Fruit fly (Drosophila melanogaster) whole organism, embryonic: Measurements from ENCODE around the gene CG43367.

Source experiments
- Asciz ChIP-seq: fragments of 200-800 bp; sonication (Bioruptor generic); optimal IDR thresholded peaks from 2 replicates; lab custom pipeline; 2017; ENCODE audit warnings: missing biosample characterization, mild to moderate bottlenecking, missing genetic modification characterization, missing genetic modification reagents
- CG10979 ChIP-seq: fragments of 200-800 bp; sonication (Bioruptor generic); optimal IDR thresholded peaks from 2 replicates; lab custom pipeline; 2018; ENCODE audit warnings: missing biosample characterization, mild to moderate bottlenecking, missing genetic modification characterization, moderate library complexity
- CG12744 ChIP-seq: fragments of 200-800 bp; sonication (Bioruptor generic); optimal IDR thresholded peaks from 2 replicates; lab custom pipeline; 2016; ENCODE audit warnings: missing biosample characterization, missing genetic modification characterization
- CG13123 ChIP-seq: fragments of 200-800 bp; sonication (Bioruptor generic); optimal IDR thresholded peaks from 2 replicates; lab custom pipeline; 2016; ENCODE audit warnings: missing biosample characterization, missing genetic modification characterization
- CG16813 ChIP-seq: fragments of 200-800 bp; sonication (Bioruptor generic); IDR thresholded peaks from 3 replicates; pipeline ENCODE4 v1.3.6; 2022; ENCODE audit warnings: missing biosample characterization, missing genetic modification characterization; ENCODE audit not compliant: partially characterized antibody
- CG17912 ChIP-seq: fragments of 200-800 bp; sonication (Bioruptor generic); optimal IDR thresholded peaks from 2 replicates; lab custom pipeline; 2018; ENCODE audit warnings: missing biosample characterization, mild to moderate bottlenecking, missing genetic modification characterization
- CG1792 ChIP-seq: fragments of 200-800 bp; sonication (Bioruptor generic); optimal IDR thresholded peaks from 2 replicates; lab custom pipeline; 2016; ENCODE audit warnings: missing biosample characterization, missing genetic modification characterization
- CG2889 ChIP-seq: fragments of 200-800 bp; sonication (Bioruptor generic); IDR thresholded peaks from 3 replicates; pipeline ENCODE4 v1.3.6; 2022; ENCODE audit warnings: missing biosample characterization, missing genetic modification characterization
- CG30020 ChIP-seq: fragments of 200-800 bp; optimal IDR thresholded peaks from 2 replicates; lab custom pipeline; 2019; ENCODE audit warnings: missing biosample characterization, mild to moderate bottlenecking, missing genetic modification characterization, moderate library complexity
- CG3065 ChIP-seq: fragments of 200-800 bp; sonication (Bioruptor generic); optimal IDR thresholded peaks from 2 replicates; lab custom pipeline; 2016; ENCODE audit warnings: missing biosample characterization, missing genetic modification characterization
- CG5180 ChIP-seq: fragments of 200-800 bp; sonication (Bioruptor generic); optimal IDR thresholded peaks from 3 replicates; lab custom pipeline; 2017; ENCODE audit warnings: missing biosample characterization, missing genetic modification characterization, mild to moderate bottlenecking, moderate library complexity, missing genetic modification reagents
- CG7357 ChIP-seq: fragments of 200-800 bp; sonication (Bioruptor generic); IDR thresholded peaks from 3 replicates; pipeline ENCODE4 v1.3.6; 2022; ENCODE audit warnings: missing biosample characterization, missing genetic modification characterization
- CG7963 ChIP-seq: fragments of 200-800 bp; sonication (Bioruptor generic); IDR thresholded peaks from 3 replicates; pipeline ENCODE4 v1.3.6; 2022; ENCODE audit warnings: missing biosample characterization, missing genetic modification characterization; ENCODE audit not compliant: partially characterized antibody
- CG8765 ChIP-seq: fragments of 200-800 bp; sonication (Bioruptor generic); IDR thresholded peaks from 2 replicates; pipeline ENCODE4 v1.3.6; 2022; ENCODE audit warnings: missing biosample characterization, missing genetic modification characterization
- CG9609 ChIP-seq: fragments of 200-800 bp; sonication (Bioruptor generic); optimal IDR thresholded peaks from 3 replicates; lab custom pipeline; 2016; ENCODE audit warnings: missing biosample characterization, missing genetic modification characterization
- CHES-1-like ChIP-seq: fragments of 200-800 bp; sonication (Bioruptor generic); optimal IDR thresholded peaks from 2 replicates; lab custom pipeline; 2016; ENCODE audit warnings: missing biosample characterization, missing genetic modification characterization
- D19A ChIP-seq: fragments of 200-800 bp; optimal IDR thresholded peaks from 3 replicates; lab custom pipeline; 2019; ENCODE audit warnings: missing biosample characterization, mild to moderate bottlenecking, missing genetic modification characterization, moderate library complexity
- Deaf1 ChIP-seq: fragments of 200-800 bp; optimal IDR thresholded peaks from 3 replicates; lab custom pipeline; 2019; ENCODE audit warnings: missing biosample characterization, mild to moderate bottlenecking, missing genetic modification characterization, moderate library complexity
- Dfd ChIP-seq, 2 experiments: fragments of >200 bp; optimal IDR thresholded peaks; 2 replicates each; lab custom pipeline; 2017; ENCODE audit warnings: missing biosample characterization in 2 of 2, missing genetic modification characterization in 2 of 2
- Dip2 ChIP-seq: fragments of 200-800 bp; sonication (Bioruptor generic); IDR thresholded peaks from 2 replicates; pipeline ENCODE4 v1.3.6; 2022; ENCODE audit warnings: missing biosample characterization, missing genetic modification characterization
- GATAe ChIP-seq: fragments of 200-800 bp; sonication (Bioruptor generic); conservative IDR thresholded peaks from 2 replicates; pipeline ENCODE4 v1.3.6; 2022; ENCODE audit warnings: missing biosample characterization, missing genetic modification characterization
- H15 ChIP-seq: fragments of 200-800 bp; sonication (Bioruptor generic); IDR thresholded peaks from 3 replicates; pipeline ENCODE4 v1.3.6; 2022; ENCODE audit warnings: missing biosample characterization, missing genetic modification characterization
- H2.0 ChIP-seq: fragments of 200-800 bp; sonication (Bioruptor generic); IDR thresholded peaks from 2 replicates; pipeline ENCODE4 v1.3.6; 2022; ENCODE audit warnings: missing biosample characterization, missing genetic modification characterization
- Hmr ChIP-seq: fragments of 200-800 bp; sonication (Bioruptor generic); optimal IDR thresholded peaks from 3 replicates; lab custom pipeline; 2017; ENCODE audit warnings: mild to moderate bottlenecking, missing biosample characterization, missing genetic modification reagents, missing genetic modification characterization
- Hr51 ChIP-seq, 2 experiments: fragments of 200-800 bp; sonication (Bioruptor generic); optimal IDR thresholded peaks; 2 replicates in 1 of 2; 3 replicates in 1 of 2; lab custom pipeline; 2016 to 2018; ENCODE audit warnings: missing biosample characterization in 2 of 2, missing genetic modification characterization in 2 of 2, mild to moderate bottlenecking in 1 of 2, moderate library complexity in 1 of 2
- MTF-1 ChIP-seq: fragments of 200-800 bp; sonication (Bioruptor generic); optimal IDR thresholded peaks from 2 replicates; lab custom pipeline; 2018; ENCODE audit warnings: missing biosample characterization, mild to moderate bottlenecking, missing genetic modification characterization, borderline replicate concordance
- Ssrp ChIP-seq: fragments of 200-800 bp; sonication (Bioruptor generic); optimal IDR thresholded peaks from 2 replicates; lab custom pipeline; 2018; ENCODE audit warnings: missing biosample characterization, mild to moderate bottlenecking, missing genetic modification characterization, moderate library complexity
- Xrp1 ChIP-seq: fragments of 200-800 bp; sonication (Bioruptor generic); IDR thresholded peaks from 2 replicates; pipeline ENCODE4 v1.3.6; 2022; ENCODE audit warnings: missing biosample characterization, missing genetic modification characterization
- ab ChIP-seq: fragments of 200-800 bp; sonication (Bioruptor generic); optimal IDR thresholded peaks from 2 replicates; lab custom pipeline; 2016; ENCODE audit warnings: missing biosample characterization, missing genetic modification characterization
- amos ChIP-seq: fragments of 200-800 bp; sonication (Bioruptor generic); IDR thresholded peaks from 2 replicates; pipeline ENCODE4 v1.3.6; 2022; ENCODE audit warnings: missing biosample characterization, missing genetic modification characterization; ENCODE audit not compliant: partially characterized antibody
- cas ChIP-seq: fragments of 200-800 bp; sonication (Bioruptor generic); IDR thresholded peaks from 2 replicates; pipeline ENCODE4 v1.3.6; 2022; ENCODE audit warnings: missing biosample characterization, missing genetic modification characterization
- chn ChIP-seq: fragments of 200-800 bp; sonication (Bioruptor generic); optimal IDR thresholded peaks from 2 replicates; lab custom pipeline; 2016; ENCODE audit warnings: missing biosample characterization, missing genetic modification characterization
- crc ChIP-seq: fragments of 200-800 bp; sonication (Bioruptor generic); optimal IDR thresholded peaks from 2 replicates; lab custom pipeline; 2016; ENCODE audit warnings: missing biosample characterization, missing genetic modification characterization
- crp ChIP-seq, 2 experiments: fragments of 200-800 bp; sonication (Bioruptor generic); optimal IDR thresholded peaks; 2 replicates in 1 of 2; 3 replicates in 1 of 2; lab custom pipeline; 2017; ENCODE audit warnings: missing biosample characterization in 2 of 2, missing genetic modification characterization in 2 of 2, mild to moderate bottlenecking in 1 of 2, moderate library complexity in 1 of 2
- dm ChIP-seq: fragments of 200-800 bp; sonication (Bioruptor generic); optimal IDR thresholded peaks from 3 replicates; lab custom pipeline; 2016; ENCODE audit warnings: missing biosample characterization, missing genetic modification characterization
- ems ChIP-seq: fragments of 200-800 bp; sonication (Bioruptor generic); optimal IDR thresholded peaks from 3 replicates; lab custom pipeline; 2016; ENCODE audit warnings: missing biosample characterization, missing genetic modification characterization
- fd3F ChIP-seq: fragments of 200-800 bp; sonication (Bioruptor generic); optimal IDR thresholded peaks from 2 replicates; lab custom pipeline; 2018; ENCODE audit warnings: missing biosample characterization, mild to moderate bottlenecking, missing genetic modification characterization, moderate library complexity
- fd96Cb ChIP-seq: fragments of 200-800 bp; sonication (Bioruptor generic); optimal IDR thresholded peaks from 2 replicates; lab custom pipeline; 2018; ENCODE audit warnings: missing biosample characterization, mild to moderate bottlenecking, missing genetic modification characterization, moderate library complexity
- gem ChIP-seq: fragments of 200-800 bp; sonication (Bioruptor generic); optimal IDR thresholded peaks from 2 replicates; lab custom pipeline; 2019; ENCODE audit warnings: missing biosample characterization, mild to moderate bottlenecking, missing genetic modification characterization, moderate library complexity
- grn ChIP-seq: fragments of 200-800 bp; sonication (Bioruptor generic); optimal IDR thresholded peaks from 3 replicates; lab custom pipeline; 2017; ENCODE audit warnings: missing biosample characterization, missing genetic modification characterization
- mirr ChIP-seq: fragments of 200-800 bp; sonication (Bioruptor generic); optimal IDR thresholded peaks from 3 replicates; lab custom pipeline; 2018; ENCODE audit warnings: missing biosample characterization, mild to moderate bottlenecking, missing genetic modification characterization
- pfk ChIP-seq: fragments of 200-800 bp; sonication (Bioruptor generic); optimal IDR thresholded peaks from 2 replicates; lab custom pipeline; 2018; ENCODE audit warnings: missing biosample characterization, mild to moderate bottlenecking, missing genetic modification characterization, moderate library complexity
- ranshi ChIP-seq: fragments of 200-800 bp; sonication (Bioruptor generic); IDR thresholded peaks from 2 replicates; pipeline ENCODE4 v1.3.6; 2022; ENCODE audit warnings: missing biosample characterization, missing genetic modification characterization
- sc ChIP-seq, 3 experiments: fragments of >200 bp in 2 of 3; fragments of 200-800 bp in 1 of 3; sonication (Bioruptor generic) in 1 of 3; optimal IDR thresholded peaks; 2 replicates in 2 of 3; 3 replicates in 1 of 3; lab custom pipeline; 2017; ENCODE audit warnings: mild to moderate bottlenecking in 1 of 3, missing biosample characterization in 1 of 3, missing genetic modification characterization in 1 of 3, missing genetic modification reagents in 1 of 3
- ssp ChIP-seq: fragments of 200-800 bp; sonication (Bioruptor generic); IDR thresholded peaks from 2 replicates; pipeline ENCODE4 v1.3.6; 2022; ENCODE audit warnings: missing biosample characterization, missing genetic modification characterization
- stc ChIP-seq: fragments of 200-800 bp; sonication (Bioruptor generic); IDR thresholded peaks from 2 replicates; pipeline ENCODE4 v1.3.6; 2022; ENCODE audit warnings: missing biosample characterization, missing genetic modification characterization
- tin ChIP-seq: fragments of 200-800 bp; sonication (Bioruptor generic); optimal IDR thresholded peaks from 3 replicates; lab custom pipeline; 2016; ENCODE audit warnings: missing biosample characterization, missing genetic modification characterization
- tx ChIP-seq: fragments of 200-800 bp; sonication (Bioruptor generic); optimal IDR thresholded peaks from 2 replicates; lab custom pipeline; 2016; ENCODE audit warnings: missing biosample characterization, missing genetic modification characterization
- zen2 ChIP-seq: fragments of 200-800 bp; sonication (Bioruptor generic); IDR thresholded peaks from 3 replicates; pipeline ENCODE4 v1.3.6; 2022; ENCODE audit warnings: missing biosample characterization, missing genetic modification characterization; ENCODE audit not compliant: partially characterized antibody

Gene CG43367

DNA sequence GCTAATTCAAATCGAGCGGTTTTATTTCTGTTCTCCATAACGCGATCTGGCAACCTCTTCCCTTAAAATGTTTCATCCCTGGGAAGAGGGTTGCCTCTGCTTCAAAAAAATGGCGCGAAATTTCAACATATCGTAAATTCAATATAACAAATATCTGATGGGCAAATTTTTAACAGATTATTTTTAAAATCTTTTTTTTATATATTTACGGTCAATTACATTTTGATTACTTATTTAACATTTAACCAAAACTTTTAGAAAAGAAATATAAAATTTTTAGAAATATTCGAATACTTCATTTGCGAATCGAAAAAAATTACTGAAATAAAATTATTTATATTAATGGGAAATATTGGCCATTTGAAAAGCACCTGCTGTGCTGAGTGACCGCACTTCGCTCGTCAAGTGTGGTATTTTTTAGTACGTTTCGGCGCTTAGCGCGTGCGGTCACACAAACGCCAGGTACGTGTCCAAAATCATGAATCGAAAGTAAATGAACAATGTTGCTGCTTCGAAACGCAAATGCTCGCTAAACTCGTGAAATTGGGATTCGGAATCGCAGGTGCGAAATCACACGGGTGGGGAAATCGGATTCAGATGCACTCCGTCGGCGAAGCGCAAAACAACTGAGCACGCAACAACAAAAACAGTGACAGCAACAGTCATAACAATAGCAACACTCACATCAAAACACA lies 23.7 kb upstream of the CG43367 start, which contains the start of gene Ero1L (continued):
- TF ChIP-seq ab (GFP tag; lab: Kevin White, UChicago) (no peak), ranshi (no peak), Hmr (GFP tag; lab: Kevin White, UChicago) (peak; percentile 26), CG17912 (no peak), CG1792 (GFP tag; lab: Kevin White, UChicago) (no peak), CG7357 (GFP tag; lab: Robert Waterston, UW) (no peak), CG7963 (GFP tag; lab: Robert Waterston, UW) (no peak), CG30020 (tag; lab: Kevin White, UChicago) (no peak), H2.0 (GFP tag; lab: Robert Waterston, UW) (no peak), CG5180 (GFP tag; lab: Kevin White, UChicago) (no peak), CG12744 (GFP tag; lab: Kevin White, UChicago) (no peak), gem (tag; lab: Kevin White, UChicago) (no peak), fd96Cb (tag; lab: Kevin White, UChicago) (peak; percentile 14), CG9609 (no peak), CG8765 (GFP tag; lab: Robert Waterston, UW) (no peak), crp (GFP tag; optimal IDR thresholded peaks at IDR 0.05; lab: Kevin White, UChicago) (peak in 1 of 2 experiments; percentile 54), Ssrp (tag; lab: Kevin White, UChicago) (no peak), pfk (GFP tag; lab: Kevin White, UChicago) (no peak), CG13123 (GFP tag; lab: Kevin White, UChicago) (no peak), amos (GFP tag; lab: Robert Waterston, UW) (peak; percentile 37; the same call in 1 of the 2 replicates), CG10979 (tag; lab: Kevin White, UChicago) (peak; percentile 29), D19A (tag; lab: Kevin White, UChicago) (peak; percentile 42), Deaf1 (tag; lab: Kevin White, UChicago) (no peak), mirr (GFP tag; lab: Kevin White, UChicago) (no peak), CG3065 (GFP tag; lab: Kevin White, UChicago) (no peak), sc (optimal IDR thresholded peaks at IDR 0.05; lab: Kevin White, UChicago) (no peak), sc (GFP tag; optimal IDR thresholded peaks at IDR 0.05; lab: Kevin White, UChicago) (no peak), tx (GFP tag; lab: Kevin White, UChicago) (no peak), tin (GFP tag; lab: Kevin White, UChicago) (peak; percentile 35), Dfd (GFP tag; optimal IDR thresholded peaks at IDR 0.05; lab: Kevin White, UChicago) (no peak), grn (GFP tag; lab: Kevin White, UChicago) (no peak), CG2889 (no peak), CG16813 (GFP tag; lab: Robert Waterston, UW) (no peak), dm (GFP tag; lab: Kevin White, UChicago) (no peak), Asciz (GFP tag; lab: Kevin White, UChicago) (no peak), fd3F (GFP tag; lab: Kevin White, UChicago) (no peak), zen2 (GFP tag; lab: Robert Waterston, UW) (no peak), chn (no peak), crc (GFP tag; lab: Kevin White, UChicago) (no peak), H15 (GFP tag; lab: Robert Waterston, UW) (no peak), CHES-1-like (no peak), stc (no peak), Dip2 (GFP tag; lab: Robert Waterston, UW) (no peak), ems (GFP tag; lab: Kevin White, UChicago) (no peak), Xrp1 (GFP tag; lab: Robert Waterston, UW) (peak; percentile 27; the same call in 1 of the 2 replicates), GATAe (GFP tag; lab: Robert Waterston, UW) (no peak), ssp (no peak), MTF-1 (GFP tag; lab: Kevin White, UChicago) (no peak), Hr51 (GFP tag; optimal IDR thresholded peaks at IDR 0.05; lab: Kevin White, UChicago) (peak in 1 of 2 experiments; percentile 54), cas (no peak)
